Worm (Caenorhabditis elegans) whole organism, mixed stage, embryonic: Measurements from ENCODE around the gene C17B7.14.

Experiments used
- M03D4.4 ChIP-seq: sonication (generic microtip); optimal IDR thresholded peaks from 2 replicates; lab custom pipeline; 2017; ENCODE audit warnings: mild to moderate bottlenecking, missing genetic modification characterization, missing compliant biosample characterization
- blmp-1 ChIP-seq: fragments of 150-350 bp; optimal IDR thresholded peaks from 2 replicates; lab custom pipeline; 2014; ENCODE audit warnings: missing biosample characterization, missing genetic modification characterization
- ceh-39 ChIP-seq: fragments of 150-350 bp; optimal IDR thresholded peaks from 2 replicates; lab custom pipeline; 2014; ENCODE audit warnings: missing biosample characterization, missing genetic modification characterization
- ceh-43 ChIP-seq: fragments of 200-800 bp; sonication (Bioruptor generic); optimal IDR thresholded peaks from 2 replicates; lab custom pipeline; 2018; ENCODE audit warnings: mild to moderate bottlenecking, missing genetic modification characterization, moderate library complexity, missing compliant biosample characterization
- ceh-83 ChIP-seq: fragments of 200-800 bp; sonication (Bioruptor generic); optimal IDR thresholded peaks from 2 replicates; lab custom pipeline; 2018; ENCODE audit warnings: mild to moderate bottlenecking, missing genetic modification characterization, missing compliant biosample characterization
- ces-1 ChIP-seq: fragments of 150-350 bp; optimal IDR thresholded peaks from 2 replicates; lab custom pipeline; 2014; ENCODE audit warnings: missing biosample characterization, missing genetic modification reagents, missing genetic modification characterization
- cnd-1 ChIP-seq: fragments of 200-800 bp; sonication (Bioruptor generic); optimal IDR thresholded peaks from 2 replicates; lab custom pipeline; 2018; ENCODE audit warnings: mild to moderate bottlenecking, missing genetic modification characterization, missing compliant biosample characterization
- drap-1 ChIP-seq: fragments of 200-800 bp; sonication (Bioruptor generic); optimal IDR thresholded peaks from 3 replicates; lab custom pipeline; 2018; ENCODE audit warnings: mild to moderate bottlenecking, missing genetic modification characterization, missing compliant biosample characterization
- elt-1 ChIP-seq: sonication (generic microtip); optimal IDR thresholded peaks from 2 replicates; lab custom pipeline; 2017; ENCODE audit warnings: missing genetic modification characterization, mild to moderate bottlenecking, missing compliant biosample characterization, antibody characterized with exemption, moderate library complexity, borderline replicate concordance; ENCODE audit not compliant: insufficient read depth
- elt-3 ChIP-seq: fragments of 150-350 bp; optimal IDR thresholded peaks from 2 replicates; lab custom pipeline; 2014; ENCODE audit warnings: missing biosample characterization, missing genetic modification characterization
- flh-1 ChIP-seq: fragments of 200-800 bp; sonication (Bioruptor generic); optimal IDR thresholded peaks from 2 replicates; lab custom pipeline; 2018; ENCODE audit warnings: mild to moderate bottlenecking, missing genetic modification characterization, moderate library complexity, missing compliant biosample characterization
- ham-2 ChIP-seq: fragments of 200-800 bp; sonication (Bioruptor generic); optimal IDR thresholded peaks from 2 replicates; lab custom pipeline; 2018; ENCODE audit warnings: mild to moderate bottlenecking, missing genetic modification characterization, missing compliant biosample characterization
- hlh-1 ChIP-seq: fragments of 150-350 bp; optimal IDR thresholded peaks from 2 replicates; lab custom pipeline; 2014; ENCODE audit warnings: missing biosample characterization, missing genetic modification reagents, missing genetic modification characterization
- lin-13 ChIP-seq: fragments of 150-350 bp; optimal IDR thresholded peaks from 2 replicates; lab custom pipeline; 2014; ENCODE audit warnings: missing biosample characterization, missing genetic modification characterization
- lin-32 ChIP-seq: fragments of 200-800 bp; sonication (Bioruptor generic); optimal IDR thresholded peaks from 2 replicates; lab custom pipeline; 2018; ENCODE audit warnings: mild to moderate bottlenecking, missing genetic modification characterization, missing compliant biosample characterization
- lsy-2 ChIP-seq: fragments of 150-350 bp; optimal IDR thresholded peaks from 2 replicates; lab custom pipeline; 2014; ENCODE audit warnings: missing biosample characterization, missing genetic modification characterization
- mab-5 ChIP-seq: fragments of 150-350 bp; optimal IDR thresholded peaks from 2 replicates; lab custom pipeline; 2014; ENCODE audit warnings: missing biosample characterization, missing genetic modification characterization
- mep-1 ChIP-seq: fragments of 150-350 bp; optimal IDR thresholded peaks from 2 replicates; lab custom pipeline; 2017; ENCODE audit warnings: missing biosample characterization, missing genetic modification reagents, missing genetic modification characterization, inconsistent platforms
- mls-2 ChIP-seq: sonication (generic microtip); optimal IDR thresholded peaks from 2 replicates; lab custom pipeline; 2016; ENCODE audit warnings: mild to moderate bottlenecking, missing genetic modification characterization, moderate library complexity, missing compliant biosample characterization
- nhr-12 ChIP-seq: fragments of 150-350 bp; optimal IDR thresholded peaks from 2 replicates; lab custom pipeline; 2014; ENCODE audit warnings: missing biosample characterization, missing genetic modification characterization
- nhr-237 ChIP-seq: fragments of 150-350 bp; optimal IDR thresholded peaks from 2 replicates; lab custom pipeline; 2014; ENCODE audit warnings: missing biosample characterization, missing genetic modification characterization
- nhr-28 ChIP-seq: fragments of 150-350 bp; optimal IDR thresholded peaks from 2 replicates; lab custom pipeline; 2014; ENCODE audit warnings: missing biosample characterization, missing genetic modification characterization
- nhr-76 ChIP-seq: sonication (generic microtip); optimal IDR thresholded peaks from 2 replicates; lab custom pipeline; 2017; ENCODE audit warnings: missing biosample characterization, missing genetic modification characterization
- pha-4 ChIP-seq: fragments of 150-350 bp; optimal IDR thresholded peaks from 2 replicates; lab custom pipeline; 2018; ENCODE audit warnings: missing biosample characterization, missing genetic modification reagents, missing genetic modification characterization
- snpc-4 ChIP-seq: fragments of 150-350 bp; optimal IDR thresholded peaks from 2 replicates; lab custom pipeline; 2014; ENCODE audit warnings: missing biosample characterization, missing genetic modification characterization
- sptf-1 ChIP-seq: sonication (generic microtip); optimal IDR thresholded peaks from 2 replicates; lab custom pipeline; 2017; ENCODE audit warnings: mild to moderate bottlenecking, missing genetic modification characterization, moderate library complexity, missing compliant biosample characterization
- tbx-8 ChIP-seq: fragments of 200-800 bp; sonication (Bioruptor generic); optimal IDR thresholded peaks from 2 replicates; lab custom pipeline; 2018; ENCODE audit warnings: mild to moderate bottlenecking, missing genetic modification characterization, moderate library complexity, missing compliant biosample characterization
- unc-120 ChIP-seq: sonication (generic microtip); optimal IDR thresholded peaks from 2 replicates; lab custom pipeline; 2017; ENCODE audit warnings: missing genetic modification characterization, missing compliant biosample characterization; ENCODE audit not compliant: poor library complexity, severe bottlenecking
- unc-39 ChIP-seq: fragments of 150-350 bp; optimal IDR thresholded peaks from 2 replicates; lab custom pipeline; 2014; ENCODE audit warnings: missing biosample characterization, missing genetic modification characterization
- unc-62 ChIP-seq: fragments of 150-350 bp; optimal IDR thresholded peaks from 2 replicates; lab custom pipeline; 2014; ENCODE audit warnings: missing biosample characterization, missing genetic modification reagents, missing genetic modification characterization
- zip-8 ChIP-seq: fragments of 150-350 bp; optimal IDR thresholded peaks from 2 replicates; lab custom pipeline; 2014; ENCODE audit warnings: missing biosample characterization, missing genetic modification characterization
- ztf-11 ChIP-seq: fragments of 150-350 bp; optimal IDR thresholded peaks from 2 replicates; lab custom pipeline; 2014; ENCODE audit warnings: missing biosample characterization, missing genetic modification characterization

Gene C17B7.14

DNA sequence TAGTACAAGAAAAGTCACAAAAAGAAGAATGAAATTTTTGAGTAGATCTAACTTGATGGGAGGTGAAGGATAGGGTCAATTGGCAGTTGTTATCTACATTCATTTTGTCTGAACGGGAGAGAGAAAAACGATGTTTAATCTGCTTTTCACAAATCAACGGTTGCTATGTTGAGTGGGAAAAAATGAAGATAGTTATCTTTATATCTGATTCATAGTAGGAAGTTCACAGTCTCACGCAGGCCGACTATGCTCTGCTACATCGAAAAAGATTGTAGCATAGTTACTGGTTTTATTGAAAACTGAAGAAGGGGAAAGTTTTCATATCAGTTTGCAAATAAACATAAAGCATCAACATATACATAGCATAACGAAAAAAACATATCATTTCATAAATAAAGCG, 35.2 kb upstream of the C17B7.14 start:
- no peak for TF ChIP-seq ceh-39 (tag; lab: Kevin White, UChicago)
- no peak for TF ChIP-seq nhr-12 (tag; lab: Kevin White, UChicago)

DNA sequence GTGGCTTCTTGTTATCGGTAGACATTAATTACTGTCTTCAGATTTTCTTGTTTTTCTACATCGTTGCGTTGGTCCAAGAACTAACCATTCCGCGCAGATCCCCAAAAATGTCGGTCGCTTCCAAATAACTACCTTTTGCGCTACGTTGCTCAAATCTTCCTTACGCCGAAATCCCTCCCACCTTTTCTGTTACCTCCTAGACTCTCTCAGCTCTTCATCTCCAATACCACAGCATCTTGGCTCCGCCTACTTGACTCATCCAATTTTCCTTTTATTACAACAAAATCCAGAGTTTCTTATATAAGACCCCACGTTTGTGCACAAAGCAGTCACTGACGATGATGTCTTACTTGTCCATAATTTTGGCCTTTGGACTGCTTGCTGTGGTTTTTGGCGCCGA, 32.6 kb upstream of the C17B7.14 start, which contains the start of gene C17B7.12:
TSS of gene C17B7.12 (plus strand) at position 301 of the 400 bp plus-strand sequence.
- TF ChIP-seq mls-2 (no peak), cnd-1 (tag; lab: Kevin White, UChicago) (no peak), nhr-12 (tag; lab: Kevin White, UChicago) (no peak), lsy-2 (no peak), pha-4 (tag; lab: Kevin White, UChicago) (no peak), ceh-83 (no peak), flh-1 (GFP tag; lab: Kevin White, UChicago) (no peak), ces-1 (GFP tag; lab: Kevin White, UChicago) (no peak), mep-1 (tag; lab: Kevin White, UChicago) (no peak), ceh-43 (no peak), unc-62 (GFP tag; lab: Kevin White, UChicago) (no peak), tbx-8 (GFP tag; lab: Kevin White, UChicago) (no peak), unc-120 (no peak), blmp-1 (no peak), lin-13 (tag; lab: Kevin White, UChicago) (no peak), mab-5 (tag; lab: Kevin White, UChicago) (no peak)
- TF ChIP-seq, all 35 proteins: peak for 0

DNA sequence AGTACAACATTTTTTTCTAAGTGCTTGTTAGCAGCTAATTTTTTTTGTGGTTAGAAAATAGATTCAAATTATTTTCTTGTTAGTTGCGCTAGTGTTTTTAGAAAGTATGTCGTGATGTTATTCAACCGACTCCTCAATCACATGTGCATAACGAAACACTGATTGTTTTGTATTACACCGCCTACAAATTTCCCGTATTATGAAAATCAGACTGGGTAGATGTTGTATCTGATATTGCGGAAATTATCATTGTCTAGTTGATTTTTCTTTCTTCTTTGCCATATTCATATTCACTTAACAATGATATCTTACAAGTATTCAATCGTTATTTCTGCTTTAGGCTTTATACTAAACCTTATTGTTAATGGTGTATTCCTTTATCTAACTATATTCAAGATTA, 30.9 kb upstream of the C17B7.14 start, which contains the start of gene str-63:
TSS of gene str-63 (plus strand) at position 301 of the 400 bp plus-strand sequence.
- TF ChIP-seq cnd-1 (tag; lab: Kevin White, UChicago) (no peak), unc-120 (no peak), drap-1 (GFP tag; lab: Kevin White, UChicago) (no peak), unc-39 (tag; lab: Kevin White, UChicago) (no peak), pha-4 (tag; lab: Kevin White, UChicago) (no peak), mab-5 (tag; lab: Kevin White, UChicago) (no peak), ceh-39 (tag; lab: Kevin White, UChicago) (no peak), nhr-237 (no peak), nhr-28 (tag; lab: Kevin White, UChicago) (no peak), unc-62 (GFP tag; lab: Kevin White, UChicago) (no peak), nhr-76 (tag; lab: Kevin White, UChicago) (no peak), blmp-1 (no peak), ham-2 (no peak), M03D4.4 (tag; lab: Kevin White, UChicago) (no peak), sptf-1 (tag; lab: Kevin White, UChicago) (no peak), lin-32 (no peak), ceh-43 (no peak), ces-1 (GFP tag; lab: Kevin White, UChicago) (no peak), elt-1 (no peak)

DNA sequence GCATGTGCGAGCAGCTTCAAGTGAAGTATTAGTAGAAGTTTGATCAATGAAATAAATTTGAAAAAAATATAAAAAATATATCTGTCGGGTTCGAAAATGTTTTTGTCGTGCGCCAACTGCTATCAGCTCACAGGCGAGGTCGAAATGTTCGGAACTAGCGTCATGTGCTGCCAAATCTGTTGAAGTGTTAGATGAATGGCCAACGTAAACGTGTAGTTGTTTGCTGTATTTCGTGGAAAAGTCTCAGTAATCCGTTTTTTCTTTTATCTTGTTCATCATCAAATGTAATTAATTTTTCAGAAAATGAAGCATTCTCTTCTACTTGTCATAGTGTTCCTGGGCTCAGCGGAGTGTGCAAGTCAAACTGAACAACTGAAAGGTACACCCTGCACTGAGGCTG, 29.5 kb upstream of the C17B7.14 start, which contains the start of gene C17B7.15:
TSS of gene C17B7.15 (plus strand) at position 301 of the 400 bp plus-strand sequence.
- TF ChIP-seq lsy-2 (no peak), ceh-83 (no peak), elt-3 (no peak), sptf-1 (tag; lab: Kevin White, UChicago) (no peak), ztf-11 (no peak), lin-32 (no peak), ces-1 (GFP tag; lab: Kevin White, UChicago) (no peak), drap-1 (GFP tag; lab: Kevin White, UChicago) (no peak), hlh-1 (tag; lab: Kevin White, UChicago) (no peak), blmp-1 (no peak), pha-4 (tag; lab: Kevin White, UChicago) (no peak), nhr-76 (tag; lab: Kevin White, UChicago) (no peak), ceh-43 (no peak), lin-13 (tag; lab: Kevin White, UChicago) (no peak), zip-8 (tag; lab: Kevin White, UChicago) (no peak), mep-1 (tag; lab: Kevin White, UChicago) (no peak)

DNA sequence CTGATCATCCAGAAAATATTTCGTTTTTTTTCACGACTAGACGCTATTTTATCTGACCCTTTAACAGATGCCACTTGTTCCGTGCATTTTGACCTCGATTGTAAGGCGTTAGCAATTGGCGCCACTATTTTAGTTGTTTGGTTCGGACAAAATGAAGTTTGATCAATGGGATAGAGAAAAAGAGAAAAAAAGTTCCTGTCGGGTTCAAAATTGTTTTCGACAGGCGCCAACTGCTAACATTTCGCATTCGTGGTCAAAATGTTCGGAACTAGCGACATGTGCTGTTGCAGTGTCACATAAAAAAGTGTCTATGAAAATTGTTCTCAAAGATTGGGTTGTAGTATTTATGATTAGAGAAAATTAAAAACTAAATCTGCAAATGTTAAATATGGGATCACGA, 27.2 kb upstream of the C17B7.14 start:
- TF ChIP-seq unc-62 (GFP tag; lab: Kevin White, UChicago) (no peak), nhr-12 (tag; lab: Kevin White, UChicago) (no peak), snpc-4 (tag; lab: Kevin White, UChicago) (no peak), unc-120 (no peak), nhr-237 (no peak), ces-1 (GFP tag; lab: Kevin White, UChicago) (no peak), ham-2 (no peak), ceh-43 (no peak), tbx-8 (GFP tag; lab: Kevin White, UChicago) (no peak), ceh-83 (no peak), ztf-11 (no peak), ceh-39 (tag; lab: Kevin White, UChicago) (no peak), zip-8 (tag; lab: Kevin White, UChicago) (no peak), unc-39 (tag; lab: Kevin White, UChicago) (no peak)
- TF ChIP-seq, all 35 proteins: peak for 0
